Worm (Caenorhabditis elegans): ENCODE results near the gene K08B5.1.

DNA sequence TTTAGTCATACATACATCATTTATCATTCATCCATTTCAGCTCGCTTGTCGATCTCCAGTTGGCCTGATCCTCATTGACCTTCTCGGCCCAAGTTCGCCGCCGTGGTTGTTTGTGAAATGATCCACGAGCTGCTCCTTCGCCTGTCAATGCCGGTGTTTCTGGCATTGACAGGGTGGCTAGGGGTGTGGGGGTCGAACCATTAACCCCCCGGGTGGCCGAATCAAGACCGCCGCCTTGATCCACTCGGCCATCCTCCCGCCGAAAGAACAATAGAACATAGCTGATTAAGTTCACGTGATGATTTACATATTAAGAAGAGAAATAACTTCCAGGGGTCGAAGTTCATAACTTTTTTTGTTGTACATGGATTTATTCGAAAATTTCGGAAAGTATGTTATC is 44.2 kb downstream of the K08B5.1 start, which contains the start of gene F59C12.4:
- TF ChIP-seq ztf-29 (GFP tag; IDR thresholded peaks at IDR 0.05) (no peak), T22C8.4 (GFP tag; IDR thresholded peaks at IDR 0.05) (peak; percentile 36; the same call in 1 of the 2 replicates), klf-2 (GFP tag; conservative IDR thresholded peaks at IDR 0.05) (no peak), flt-1 (GFP tag; IDR thresholded peaks at IDR 0.05) (peak; percentile 87), ztf-23 (GFP tag; IDR thresholded peaks at IDR 0.05) (peak; percentile 79), med-1 (GFP tag; optimal IDR thresholded peaks at IDR 0.05; ENCODE audit: insufficient read depth) (no peak), ref-1 (GFP tag; conservative IDR thresholded peaks at IDR 0.05) (peak; percentile 56), tab-1 (GFP tag; IDR thresholded peaks at IDR 0.05) (peak; percentile 75)

Measured in whole organism, midembryonic.